Worm (Caenorhabditis elegans): ENCODE measurements around the gene rpl-43.

Gene rpl-43

DNA sequence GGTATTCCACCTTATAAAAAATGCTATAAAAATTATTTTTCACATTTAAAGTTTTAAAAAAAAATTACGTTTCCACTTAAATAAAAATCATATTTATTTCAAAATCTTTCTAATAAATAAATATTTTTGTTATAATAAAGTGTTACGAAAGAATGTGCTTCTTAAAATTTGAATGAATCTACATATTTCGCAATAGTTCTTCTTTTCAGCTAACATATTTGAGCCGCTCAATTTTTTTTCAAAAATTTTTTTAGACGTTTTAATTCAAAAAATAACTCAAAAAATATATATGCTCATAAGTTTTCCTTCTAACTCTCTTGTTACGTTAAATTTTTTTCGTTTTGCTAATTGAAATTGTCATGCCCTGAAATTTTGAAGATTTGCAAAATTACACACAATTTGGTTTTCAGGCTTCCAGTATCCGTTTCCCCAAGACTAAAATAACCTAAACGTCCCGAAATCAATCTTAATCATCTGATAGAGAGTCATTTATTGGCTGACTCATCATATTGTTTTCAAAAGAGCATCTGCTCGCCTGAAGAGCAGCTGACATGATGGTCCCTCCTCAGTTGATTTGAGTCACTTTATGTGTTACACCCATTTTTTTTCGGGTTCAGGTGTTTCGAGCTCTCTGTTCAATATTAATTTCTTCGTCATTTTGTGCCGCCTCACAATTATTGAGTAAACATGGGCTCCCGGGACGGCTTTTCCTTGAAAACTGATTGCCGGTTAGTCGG, 23.3 kb downstream of the rpl-43 start, which contains the start of gene efhd-1:
TSS of gene efhd-1 (plus strand) at position 582 of the 737 bp plus-strand sequence.
- TF ChIP-seq bed-1 (GFP tag; IDR thresholded peaks at IDR 0.05) (no peak), cebp-1 (GFP tag; IDR thresholded peaks at IDR 0.05) (no peak), cebp-1 (tag; optimal IDR thresholded peaks at IDR 0.05) (peak; percentile 91)

DNA sequence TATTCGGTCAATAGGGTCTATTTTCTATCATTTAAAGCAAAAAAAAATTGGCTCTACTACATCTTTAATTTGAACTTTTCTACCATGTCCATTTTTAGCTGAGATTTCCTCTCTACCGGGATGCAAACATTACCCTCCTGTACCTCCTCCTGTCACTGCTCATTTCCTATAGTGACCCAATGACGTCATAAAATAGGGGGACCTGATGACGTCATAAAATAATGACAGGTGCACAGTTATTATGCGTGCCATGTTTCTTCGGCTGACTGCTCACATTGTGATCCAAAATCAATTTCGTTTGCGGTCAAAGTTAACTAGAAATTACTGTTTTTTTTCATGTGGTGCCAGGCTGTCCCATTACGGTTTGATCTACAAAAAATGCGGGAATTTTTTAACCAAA, 31.8 kb downstream of the rpl-43 start:
- TF ChIP-seq K11D2.4 (GFP tag; IDR thresholded peaks at IDR 0.05) (no peak), atf-7 (tag; optimal IDR thresholded peaks at IDR 0.05) (peak; percentile 6), hsf-1 (GFP tag; IDR thresholded peaks at IDR 0.05) (no peak), B0019.2 (GFP tag; conservative IDR thresholded peaks at IDR 0.05) (no peak), ceh-27 (GFP tag; optimal IDR thresholded peaks at IDR 0.05) (no peak), B0035.1 (tag; optimal IDR thresholded peaks at IDR 0.05) (no peak), akir-1 (GFP tag; optimal IDR thresholded peaks at IDR 0.05) (no peak)

DNA sequence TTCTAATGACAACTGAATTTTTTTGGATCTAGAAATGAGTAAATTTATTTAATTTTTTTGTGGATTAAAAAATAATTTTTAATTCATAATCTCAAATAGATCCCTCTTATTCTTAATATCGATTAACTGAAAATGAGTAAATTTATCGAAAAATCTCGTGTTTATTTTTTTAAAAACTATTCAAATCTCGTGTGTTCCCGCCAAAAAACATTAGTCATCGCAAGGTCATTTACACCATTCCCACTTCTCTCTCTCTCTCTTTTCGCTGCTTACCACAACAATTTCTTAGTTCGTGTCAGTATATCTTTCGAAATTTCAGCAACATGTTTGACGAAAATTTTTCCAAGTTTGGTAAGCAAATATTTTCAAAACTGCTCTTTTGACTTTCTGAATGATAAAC, 32.4 kb downstream of the rpl-43 start:
- TF ChIP-seq attf-3 (GFP tag; conservative IDR thresholded peaks at IDR 0.05) (no peak), F49E8.2 (tag; optimal IDR thresholded peaks at IDR 0.05; ENCODE audit: insufficient read depth) (no peak), tbp1 (GFP tag; optimal IDR thresholded peaks at IDR 0.05) (no peak), cebp-1 (GFP tag; IDR thresholded peaks at IDR 0.05) (no peak), cebp-1 (tag; optimal IDR thresholded peaks at IDR 0.05) (no peak), nhr-120 (GFP tag; IDR thresholded peaks at IDR 0.05) (no peak), C17E4.6 (GFP tag; IDR thresholded peaks at IDR 0.05) (no peak), rcor-1 (GFP tag; IDR thresholded peaks at IDR 0.05) (no peak), athp-1 (tag; optimal IDR thresholded peaks at IDR 0.05) (no peak), lir-1 (GFP tag; conservative IDR thresholded peaks at IDR 0.05) (no peak), snpc-1.1 (tag; optimal IDR thresholded peaks at IDR 0.05; ENCODE audit: insufficient read depth) (no peak), snpc-4 (GFP tag; optimal IDR thresholded peaks at IDR 0.05) (no peak), snpc-4 (tag; optimal IDR thresholded peaks at IDR 0.05) (no peak), bed-1 (GFP tag; IDR thresholded peaks at IDR 0.05) (no peak), madf-10 (tag; optimal IDR thresholded peaks at IDR 0.05) (no peak), ets-4 (GFP tag; optimal IDR thresholded peaks at IDR 0.05) (no peak), Y79H2A.3 (GFP tag; conservative IDR thresholded peaks at IDR 0.05) (no peak), cebp-2 (GFP tag; IDR thresholded peaks at IDR 0.05) (no peak), F55B11.4 (tag; optimal IDR thresholded peaks at IDR 0.05; ENCODE audit: borderline replicate concordance, insufficient read depth) (no peak), zim-3 (tag; optimal IDR thresholded peaks at IDR 0.05) (no peak)

DNA sequence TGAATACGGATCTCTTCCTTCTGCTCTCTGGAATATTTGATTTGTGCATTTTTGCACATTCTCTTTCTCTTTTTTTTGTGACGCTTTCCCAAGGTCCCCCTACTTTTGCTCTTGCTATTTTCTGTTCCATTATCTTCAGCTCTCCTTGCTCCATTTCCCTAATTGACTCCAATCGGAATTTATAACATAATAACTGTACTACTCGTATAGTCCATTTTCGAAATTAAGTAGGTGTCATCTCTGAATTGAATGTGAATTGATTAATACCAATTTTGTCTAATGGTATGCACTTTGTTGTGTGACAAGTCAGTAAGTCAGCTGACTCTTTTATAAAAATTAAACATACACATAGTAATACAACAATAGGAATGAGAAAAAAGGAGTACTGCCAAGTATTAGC, 40.8 kb downstream of the rpl-43 start:
- TF ChIP-seq F55B11.4 (tag; optimal IDR thresholded peaks at IDR 0.05; ENCODE audit: borderline replicate concordance, insufficient read depth) (no peak), attf-6 (GFP tag; IDR thresholded peaks at IDR 0.05) (no peak), C17E4.6 (GFP tag; IDR thresholded peaks at IDR 0.05) (no peak)

DNA sequence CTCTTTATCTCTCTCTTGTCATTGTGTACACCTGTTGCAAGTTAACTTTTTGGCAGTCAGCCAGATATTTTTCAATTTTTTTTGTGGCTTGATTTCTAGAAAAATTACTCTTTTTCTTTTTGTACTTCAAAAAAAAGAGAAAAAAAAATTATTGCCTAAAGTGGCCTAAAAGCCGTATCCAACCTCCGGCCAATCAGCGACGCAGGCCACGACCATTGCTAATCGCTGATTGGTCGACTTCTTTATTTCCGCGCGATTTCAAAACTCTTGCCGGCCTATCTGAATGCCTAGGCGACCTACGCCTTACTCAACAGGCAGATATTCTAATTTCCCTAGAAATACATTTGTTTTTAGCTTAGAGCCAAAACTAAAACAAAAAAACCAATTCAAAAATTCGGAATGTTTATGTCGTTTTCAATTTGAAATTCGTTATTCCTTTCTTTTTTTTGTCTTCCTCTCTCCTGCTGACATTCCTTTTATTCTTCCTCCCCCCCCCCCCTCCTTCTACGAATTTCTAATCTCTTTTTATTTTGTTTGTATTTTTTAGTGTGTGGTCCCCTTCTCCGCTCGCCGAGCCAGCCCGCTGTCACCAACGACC, 42.5 kb downstream of the rpl-43 start, which contains the start of gene ace-4:
TSS of gene ace-4 (plus strand) at position 548 of the 598 bp plus-strand sequence.
- TF ChIP-seq zfh-2 (GFP tag; conservative IDR thresholded peaks at IDR 0.05) = 0 out of 2 replicates have a peak, but pooled peaks have one; percentile 12
- TF ChIP-seq snpc-1.3 (tag; optimal IDR thresholded peaks at IDR 0.05; ENCODE audit: insufficient read depth) = no peak
